Worm (Caenorhabditis elegans) whole organism, L1 larva: ENCODE measurements around the gene nhr-88.

Experiments used
- C04F5.9 ChIP-seq: sonication (generic microtip); optimal IDR thresholded peaks from 2 replicates; lab custom pipeline; 2016; ENCODE audit warnings: missing genetic modification characterization, missing compliant biosample characterization
- C16A3.4 ChIP-seq: fragments of 150-350 bp; optimal IDR thresholded peaks from 2 replicates; lab custom pipeline; 2014; ENCODE audit warnings: missing biosample characterization, missing genetic modification characterization
- Y116A8C.19 ChIP-seq: sonication (generic microtip); optimal IDR thresholded peaks from 2 replicates; lab custom pipeline; 2016; ENCODE audit warnings: missing compliant biosample characterization, missing genetic modification characterization, borderline replicate concordance
- alr-1 ChIP-seq: fragments of 200-800 bp; sonication (Bioruptor generic); optimal IDR thresholded peaks from 2 replicates; lab custom pipeline; 2018; ENCODE audit warnings: borderline replicate concordance, mild to moderate bottlenecking, missing genetic modification characterization, missing compliant biosample characterization
- ceh-63 ChIP-seq: fragments of 200-800 bp; sonication (Bioruptor generic); optimal IDR thresholded peaks from 2 replicates; lab custom pipeline; 2018; ENCODE audit warnings: mild to moderate bottlenecking, missing genetic modification characterization, missing compliant biosample characterization
- ceh-8 ChIP-seq: fragments of 200-800 bp; sonication (Bioruptor generic); optimal IDR thresholded peaks from 2 replicates; lab custom pipeline; 2018; ENCODE audit warnings: mild to moderate bottlenecking, missing genetic modification characterization, moderate library complexity, missing compliant biosample characterization
- ceh-82 ChIP-seq, 3 experiments: fragments of 150-350 bp in 1 of 3; sonication (generic microtip) in 2 of 3; optimal IDR thresholded peaks; 2 replicates each; lab custom pipeline; 2014 to 2017; ENCODE audit warnings: missing biosample characterization in 3 of 3, missing genetic modification characterization in 3 of 3
- ceh-88 ChIP-seq: fragments of 200-800 bp; sonication (Bioruptor generic); IDR thresholded peaks from 2 replicates; pipeline ENCODE4 v1.3.6; 2022; ENCODE audit warnings: missing genetic modification characterization, missing compliant biosample characterization
- elt-2 ChIP-seq: sonication (generic microtip); optimal IDR thresholded peaks from 2 replicates; lab custom pipeline; 2016; ENCODE audit warnings: missing genetic modification characterization, mild to moderate bottlenecking, inconsistent platforms, missing compliant biosample characterization, missing genetic modification reagents
- fkh-8 ChIP-seq: sonication (generic microtip); optimal IDR thresholded peaks from 2 replicates; lab custom pipeline; 2016; ENCODE audit warnings: mild to moderate bottlenecking, missing genetic modification characterization, missing compliant biosample characterization
- hlh-17 ChIP-seq: fragments of 200-800 bp; sonication (Bioruptor generic); optimal IDR thresholded peaks from 2 replicates; lab custom pipeline; 2018; ENCODE audit warnings: missing genetic modification characterization, mild to moderate bottlenecking, missing compliant biosample characterization, moderate library complexity, borderline replicate concordance
- hlh-4 ChIP-seq: sonication (generic microtip); optimal IDR thresholded peaks from 2 replicates; lab custom pipeline; 2016; ENCODE audit warnings: mild to moderate bottlenecking, missing genetic modification characterization, missing compliant biosample characterization
- hpl-2 ChIP-seq: fragments of 150-350 bp; optimal IDR thresholded peaks from 2 replicates; lab custom pipeline; 2014; ENCODE audit warnings: missing biosample characterization, missing genetic modification reagents, missing genetic modification characterization
- irx-1 ChIP-seq: sonication (generic microtip); optimal IDR thresholded peaks from 2 replicates; lab custom pipeline; 2016; ENCODE audit warnings: missing genetic modification characterization, missing compliant biosample characterization
- isw-1 ChIP-seq: fragments of 200-800 bp; sonication (Bioruptor generic); IDR thresholded peaks from 2 replicates; pipeline ENCODE4 v1.3.6; 2022; ENCODE audit warnings: missing genetic modification characterization, missing compliant biosample characterization
- jun-1 ChIP-seq: fragments of 150-350 bp; optimal IDR thresholded peaks from 2 replicates; lab custom pipeline; 2014; ENCODE audit warnings: missing biosample characterization, missing genetic modification reagents, missing genetic modification characterization
- lin-14 ChIP-seq: fragments of 200-800 bp; sonication (Bioruptor generic); optimal IDR thresholded peaks from 2 replicates; lab custom pipeline; 2018; ENCODE audit warnings: mild to moderate bottlenecking, missing genetic modification characterization, moderate library complexity, missing compliant biosample characterization
- lin-15B ChIP-seq: fragments of 150-350 bp; sonication (generic microtip); optimal IDR thresholded peaks from 3 replicates; lab custom pipeline; 2014; ENCODE audit warnings: missing biosample characterization, missing genetic modification characterization
- lin-35 ChIP-seq, 2 experiments: fragments of 150-350 bp; optimal IDR thresholded peaks; 2 replicates each; lab custom pipeline; 2014; ENCODE audit warnings: missing biosample characterization in 2 of 2, missing genetic modification characterization in 2 of 2, missing genetic modification reagents in 2 of 2
- lir-3 ChIP-seq: sonication (generic microtip); optimal IDR thresholded peaks from 2 replicates; lab custom pipeline; 2016; ENCODE audit warnings: mild to moderate bottlenecking, missing genetic modification characterization, moderate library complexity, missing compliant biosample characterization; ENCODE audit not compliant: poor library complexity
- nhr-11 ChIP-seq: fragments of 150-350 bp; optimal IDR thresholded peaks from 2 replicates; lab custom pipeline; 2014; ENCODE audit warnings: missing biosample characterization, missing genetic modification characterization
- nhr-19 ChIP-seq: fragments of 200-800 bp; sonication (Bioruptor generic); conservative IDR thresholded peaks from 2 replicates; pipeline ENCODE4 v1.3.6; 2022; ENCODE audit warnings: missing genetic modification characterization, missing compliant biosample characterization
- nhr-20 ChIP-seq: sonication (generic microtip); optimal IDR thresholded peaks from 2 replicates; lab custom pipeline; 2016; ENCODE audit warnings: mild to moderate bottlenecking, missing genetic modification characterization, missing compliant biosample characterization
- nhr-76 ChIP-seq: sonication (generic microtip); optimal IDR thresholded peaks from 2 replicates; lab custom pipeline; 2017; ENCODE audit warnings: missing biosample characterization, missing genetic modification characterization
- nhr-85 ChIP-seq: sonication (generic microtip); peaks from one replicate; lab custom pipeline; 2016; ENCODE audit warnings: missing genetic modification characterization, inconsistent platforms, missing compliant biosample characterization
- nhr-90 ChIP-seq: sonication (generic microtip); optimal IDR thresholded peaks from 2 replicates; lab custom pipeline; 2016; ENCODE audit warnings: mild to moderate bottlenecking, missing genetic modification characterization, missing compliant biosample characterization; ENCODE audit not compliant: poor library complexity
- pag-3 ChIP-seq: sonication (generic microtip); optimal IDR thresholded peaks from 2 replicates; lab custom pipeline; 2017; ENCODE audit warnings: missing genetic modification characterization, mild to moderate bottlenecking, missing compliant biosample characterization, antibody characterized with exemption, borderline replicate concordance; ENCODE audit not compliant: insufficient read depth
- snpc-4 ChIP-seq: fragments of 150-350 bp; optimal IDR thresholded peaks from 2 replicates; lab custom pipeline; 2014; ENCODE audit warnings: missing biosample characterization, missing genetic modification characterization
- sup-37 ChIP-seq: fragments of 200-800 bp; sonication (Bioruptor generic); optimal IDR thresholded peaks from 2 replicates; lab custom pipeline; 2018; ENCODE audit warnings: mild to moderate bottlenecking, missing genetic modification characterization, missing compliant biosample characterization
- tlp-1 ChIP-seq: fragments of 150-350 bp; optimal IDR thresholded peaks from 2 replicates; lab custom pipeline; 2014; ENCODE audit warnings: missing biosample characterization, missing genetic modification characterization
- unc-30 ChIP-seq: sonication (generic microtip); optimal IDR thresholded peaks from 2 replicates; lab custom pipeline; 2017; ENCODE audit warnings: missing biosample characterization, missing genetic modification characterization
- unc-62 ChIP-seq: fragments of 150-350 bp; optimal IDR thresholded peaks from 2 replicates; lab custom pipeline; 2014; ENCODE audit warnings: missing biosample characterization, missing genetic modification reagents, missing genetic modification characterization

Gene nhr-88

ce11 chrII:2979061-2979460, 2.6 kb downstream of the nhr-88 start:
- no peak for TF ChIP-seq nhr-19 (GFP tag; lab: Robert Waterston, UW)
- no peak for TF ChIP-seq tlp-1 (tag; lab: Kevin White, UChicago)
- TF ChIP-seq C16A3.4: no peak
- TF ChIP-seq unc-62 (GFP tag; lab: Kevin White, UChicago): no peak
- no peak for TF ChIP-seq ceh-88
- no peak for TF ChIP-seq elt-2 (tag; lab: Kevin White, UChicago)
- no peak for TF ChIP-seq lin-15B (tag; lab: Kevin White, UChicago)
- no peak for TF ChIP-seq lin-14 (GFP tag; lab: Kevin White, UChicago)
- no peak for TF ChIP-seq hpl-2 (GFP tag; lab: Kevin White, UChicago)
- TF ChIP-seq nhr-90 (tag; lab: Kevin White, UChicago): no peak
- no peak for TF ChIP-seq C04F5.9
- TF ChIP-seq, all 84 proteins: peak for 0

ce11 chrII:2984383-2984782, 7.9 kb downstream of the nhr-88 start:
- TF ChIP-seq lir-3 (no peak), nhr-20 (tag; lab: Kevin White, UChicago) (no peak), fkh-8 (no peak), lin-35 (GFP tag; optimal IDR thresholded peaks at IDR 0.05; lab: Kevin White, UChicago) (no peak), nhr-11 (tag; lab: Kevin White, UChicago) (no peak), irx-1 (tag; lab: Kevin White, UChicago) (no peak), alr-1 (tag; lab: Kevin White, UChicago) (no peak), hpl-2 (GFP tag; lab: Kevin White, UChicago) (no peak), ceh-63 (no peak), hlh-17 (no peak), nhr-76 (tag; lab: Kevin White, UChicago) (no peak), nhr-85 (tag; lab: Kevin White, UChicago) (no peak), ceh-8 (no peak), elt-2 (tag; lab: Kevin White, UChicago) (no peak), hlh-4 (tag; lab: Kevin White, UChicago) (no peak), sup-37 (GFP tag; lab: Kevin White, UChicago) (no peak), isw-1 (GFP tag; lab: Robert Waterston, UW) (no peak), ceh-82 (tag; optimal IDR thresholded peaks at IDR 0.05; lab: Kevin White, UChicago) (no peak), unc-30 (no peak), lin-15B (tag; lab: Kevin White, UChicago) (no peak)

ce11 chrII:2985446-2985845, 9.0 kb downstream of the nhr-88 start:
- TF ChIP-seq Y116A8C.19 (tag; lab: Kevin White, UChicago): no peak
- no peak for TF ChIP-seq hlh-4 (tag; lab: Kevin White, UChicago)

- TF ChIP-seq hlh-17 (no peak), sup-37 (GFP tag; lab: Kevin White, UChicago) (no peak), pag-3 (tag; lab: Kevin White, UChicago) (no peak), hpl-2 (GFP tag; lab: Kevin White, UChicago) (no peak), snpc-4 (tag; lab: Kevin White, UChicago) (peak; percentile 47), nhr-11 (tag; lab: Kevin White, UChicago) (no peak)
These were observed 9.6 kb downstream of the nhr-88 start for ce11 chrII:2985935-2986498.

ce11 chrII:2987122-2987556, 10.7 kb downstream of the nhr-88 start:
- TF ChIP-seq lin-35 (GFP tag; optimal IDR thresholded peaks at IDR 0.05; lab: Kevin White, UChicago): no peak
- TF ChIP-seq jun-1 (tag; lab: Kevin White, UChicago): no peak
- TF ChIP-seq snpc-4 (tag; lab: Kevin White, UChicago): peak; percentile 2
